Worm (Caenorhabditis elegans) whole organism, late embryonic: ENCODE results near the gene math-40.

Experiments used
- F13H6.1 ChIP-seq: sonication (generic microtip); optimal IDR thresholded peaks from 2 replicates; lab custom pipeline; 2016; ENCODE audit warnings: missing genetic modification characterization, missing compliant biosample characterization
- ceh-19 ChIP-seq: fragments of 200-800 bp; sonication (Bioruptor generic); optimal IDR thresholded peaks from 2 replicates; lab custom pipeline; 2018; ENCODE audit warnings: mild to moderate bottlenecking, missing genetic modification characterization, missing compliant biosample characterization
- fkh-6 ChIP-seq: sonication (generic microtip); optimal IDR thresholded peaks from 2 replicates; lab custom pipeline; 2016; ENCODE audit warnings: missing genetic modification characterization, missing compliant biosample characterization
- gmeb-2 ChIP-seq: sonication (generic microtip); optimal IDR thresholded peaks from 2 replicates; lab custom pipeline; 2016; ENCODE audit warnings: missing genetic modification characterization, inconsistent platforms, missing compliant biosample characterization
- hlh-30 ChIP-seq: sonication (generic microtip); optimal IDR thresholded peaks from 2 replicates; lab custom pipeline; 2017; ENCODE audit warnings: antibody characterized with exemption, missing genetic modification characterization, missing compliant biosample characterization; ENCODE audit not compliant: insufficient read depth
- mec-3 ChIP-seq: sonication (generic microtip); optimal IDR thresholded peaks from 2 replicates; lab custom pipeline; 2016; ENCODE audit warnings: borderline replicate concordance, missing genetic modification characterization, missing compliant biosample characterization
- nfya-1 ChIP-seq: sonication (generic microtip); optimal IDR thresholded peaks from 2 replicates; lab custom pipeline; 2017; ENCODE audit warnings: missing genetic modification characterization, mild to moderate bottlenecking, missing compliant biosample characterization, antibody characterized with exemption, moderate library complexity
- nhr-11 ChIP-seq: fragments of 150-350 bp; optimal IDR thresholded peaks from 2 replicates; lab custom pipeline; 2014; ENCODE audit warnings: missing biosample characterization, missing genetic modification characterization
- pros-1 ChIP-seq: fragments of 150-350 bp; optimal IDR thresholded peaks from 2 replicates; lab custom pipeline; 2014; ENCODE audit warnings: missing biosample characterization, missing genetic modification reagents, missing genetic modification characterization
- rnt-1 ChIP-seq: sonication (generic microtip); optimal IDR thresholded peaks from 2 replicates; lab custom pipeline; 2016; ENCODE audit warnings: missing genetic modification characterization, missing compliant biosample characterization
- sox-4 ChIP-seq: sonication (generic microtip); optimal IDR thresholded peaks from 2 replicates; lab custom pipeline; 2017; ENCODE audit warnings: mild to moderate bottlenecking, missing genetic modification characterization, inconsistent platforms, missing compliant biosample characterization
- unc-42 ChIP-seq: sonication (generic microtip); optimal IDR thresholded peaks from 2 replicates; lab custom pipeline; 2016; ENCODE audit warnings: missing genotype, missing genetic modification characterization, missing compliant biosample characterization

- TF ChIP-seq nfya-1 = no peak
- TF ChIP-seq F13H6.1 (tag; lab: Kevin White, UChicago) = no peak
- TF ChIP-seq pros-1 = no peak
- TF ChIP-seq ceh-19 (GFP tag; lab: Kevin White, UChicago) = no peak
- TF ChIP-seq fkh-6 = no peak
- no peak for TF ChIP-seq sox-4 (tag; lab: Kevin White, UChicago)
- TF ChIP-seq hlh-30 (tag; lab: Kevin White, UChicago) = no peak
- no peak for TF ChIP-seq nhr-11
- TF ChIP-seq gmeb-2 (tag; lab: Kevin White, UChicago) = no peak
- TF ChIP-seq unc-42 (tag; lab: Kevin White, UChicago) = no peak
- no peak for TF ChIP-seq mec-3 (tag; lab: Kevin White, UChicago)
- no peak for TF ChIP-seq rnt-1 (tag; lab: Kevin White, UChicago)
These were observed at the start of gene math-40 for ce11 chrII:1830182-1830682.
